Worm (Caenorhabditis elegans) whole organism, midembryonic: ENCODE data around the gene C17A2.2.

Experiments
- T22C8.4 ChIP-seq: fragments of 200-800 bp; sonication (Bioruptor generic); IDR thresholded peaks from 2 replicates; pipeline ENCODE4 v1.3.6; 2022; ENCODE audit warnings: missing genetic modification characterization, missing compliant biosample characterization
- cog-1 ChIP-seq: sonication (generic microtip); optimal IDR thresholded peaks from 2 replicates; lab custom pipeline; 2016; ENCODE audit warnings: missing genetic modification characterization, missing compliant biosample characterization
- flt-1 ChIP-seq: fragments of 200-800 bp; sonication (Bioruptor generic); IDR thresholded peaks from 2 replicates; pipeline ENCODE4 v1.3.6; 2022; ENCODE audit warnings: missing genetic modification characterization, missing compliant biosample characterization
- ref-1 ChIP-seq: fragments of 200-800 bp; sonication (Bioruptor generic); conservative IDR thresholded peaks from 2 replicates; pipeline ENCODE4 v1.3.6; 2022; ENCODE audit warnings: missing genetic modification reagents, missing genetic modification characterization, missing compliant biosample characterization
- tab-1 ChIP-seq: fragments of 200-800 bp; sonication (Bioruptor generic); IDR thresholded peaks from 2 replicates; pipeline ENCODE4 v1.3.6; 2022; ENCODE audit warnings: missing genetic modification characterization, missing compliant biosample characterization
- ztf-23 ChIP-seq: fragments of 200-800 bp; sonication (Bioruptor generic); IDR thresholded peaks from 2 replicates; pipeline ENCODE4 v1.3.6; 2022; ENCODE audit warnings: missing genetic modification reagents, missing genetic modification characterization, missing compliant biosample characterization
- ztf-29 ChIP-seq: fragments of 200-800 bp; sonication (Bioruptor generic); IDR thresholded peaks from 2 replicates; pipeline ENCODE4 v1.3.6; 2022; ENCODE audit warnings: missing genetic modification reagents, missing genetic modification characterization, missing compliant biosample characterization

DNA sequence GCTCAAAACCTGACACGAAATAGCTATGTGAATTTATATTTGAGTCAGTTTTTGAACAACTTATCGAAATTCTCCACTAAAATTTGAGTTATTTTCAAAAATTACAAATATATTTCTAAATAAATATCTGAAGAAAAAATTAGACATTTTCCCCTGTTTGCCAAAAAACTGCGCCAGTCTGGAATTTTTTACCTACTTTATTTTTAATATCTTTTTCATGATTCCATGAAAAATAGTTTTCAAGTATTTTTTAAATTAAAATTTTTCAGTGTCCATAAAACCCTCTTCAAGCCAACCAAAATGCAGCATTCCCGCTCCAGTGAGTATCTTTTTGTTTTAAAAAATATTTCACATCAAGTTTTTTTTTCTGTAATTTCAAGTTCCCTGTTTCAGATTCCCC, 45.0 kb downstream of the C17A2.2 start, which contains the start of gene F53C3.8:
- TF ChIP-seq flt-1, result no peak
- no peak for TF ChIP-seq tab-1 (GFP tag; lab: Robert Waterston, UW)
- no peak for TF ChIP-seq ztf-29 (GFP tag; lab: Robert Waterston, UW)
- no peak for TF ChIP-seq ztf-23 (GFP tag; lab: Robert Waterston, UW)
- TF ChIP-seq cog-1 (tag; lab: Kevin White, UChicago), result no peak
- TF ChIP-seq ref-1 (GFP tag; lab: Robert Waterston, UW), result no peak
- TF ChIP-seq T22C8.4 (GFP tag; lab: Robert Waterston, UW), result no peak
